Fruit fly (Drosophila melanogaster): Measurements from ENCODE around the gene Wdr81.
A peak's percentile ranks its signal among the peaks of the same experiment; 100 is the strongest.

The Wdr81 gene

DNA sequence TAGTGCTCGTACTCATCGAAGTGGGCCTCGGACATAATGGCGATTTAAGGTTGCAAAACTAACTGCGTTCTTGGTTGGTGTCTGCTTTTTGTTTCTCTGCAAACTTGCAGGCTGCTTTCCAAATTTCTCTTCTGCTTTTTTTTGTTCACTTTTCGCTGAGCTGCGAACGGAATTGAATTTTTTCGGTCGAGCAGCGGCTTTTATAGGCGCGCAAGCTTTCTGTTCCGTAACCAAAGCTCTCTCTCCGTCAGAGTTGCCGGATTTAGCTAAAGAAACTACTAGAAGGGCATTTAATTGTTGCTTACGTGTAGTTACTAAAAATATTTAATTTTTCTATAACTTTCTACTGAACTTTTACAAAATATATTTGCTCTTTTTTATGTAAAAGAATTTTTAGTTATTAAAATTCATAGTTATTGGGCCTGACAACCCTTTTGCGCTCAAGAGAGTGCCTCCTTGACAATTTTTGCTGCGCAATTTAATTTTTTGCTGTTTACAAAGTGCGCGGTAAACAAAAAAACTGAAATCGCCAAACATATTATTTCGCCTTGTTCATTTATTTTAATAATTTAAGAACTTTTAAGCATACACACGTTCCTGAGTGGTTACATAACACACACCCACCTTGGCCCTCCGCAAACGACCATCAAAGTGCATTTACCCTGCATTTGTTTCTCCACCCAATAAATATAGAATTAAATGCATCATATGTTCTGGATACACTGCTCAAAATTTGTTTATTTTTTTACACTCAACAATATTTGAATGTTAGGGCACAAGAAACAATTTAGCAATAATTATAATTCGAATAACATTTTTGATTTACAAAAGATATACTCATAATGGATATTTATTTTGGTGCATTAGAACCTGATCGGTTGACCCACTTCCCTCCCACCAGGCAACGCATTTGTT lies 25.4 kb upstream of the Wdr81 start, which contains the start of gene CG6770 (continued):
- TF ChIP-seq btn (GFP tag; optimal IDR thresholded peaks at IDR 0.05) (no peak), CG18262 (tag; optimal IDR thresholded peaks at IDR 0.05) (peak; percentile 68), CG11504 (tag; optimal IDR thresholded peaks at IDR 0.05) (peak; percentile 86), jumu (GFP tag; optimal IDR thresholded peaks at IDR 0.05) (no peak), CG6254 (GFP tag; optimal IDR thresholded peaks at IDR 0.05) (no peak), CG12236 (GFP tag; optimal IDR thresholded peaks at IDR 0.05) (no peak), mld (GFP tag; IDR thresholded peaks at IDR 0.05; ENCODE audit: partially characterized antibody) (0 out of 3 replicates have a peak, but pooled peaks have one; percentile 19), Hsf (GFP tag; optimal IDR thresholded peaks at IDR 0.05) (peak; percentile 73), Taf1 (GFP tag; IDR thresholded peaks at IDR 0.05) (peak; percentile 70), Optix (GFP tag; IDR thresholded peaks at IDR 0.05) (peak; percentile 62; the same call in 2 of the 3 replicates), Hmr (GFP tag; optimal IDR thresholded peaks at IDR 0.05) (peak; percentile 88), CG17359 (tag; optimal IDR thresholded peaks at IDR 0.05) (peak; percentile 79), onecut (GFP tag; IDR thresholded peaks at IDR 0.05) (peak; percentile 70), Oli (tag; optimal IDR thresholded peaks at IDR 0.05) (peak; percentile 77), CG12104 (GFP tag; optimal IDR thresholded peaks at IDR 0.05) (peak; percentile 85), Ets97D (GFP tag; optimal IDR thresholded peaks at IDR 0.05) (peak; percentile 9), pzg (GFP tag; optimal IDR thresholded peaks at IDR 0.05) (no peak), emc (GFP tag; optimal IDR thresholded peaks at IDR 0.05) (peak; percentile 11), CG4424 (GFP tag; optimal IDR thresholded peaks at IDR 0.05) (peak; percentile 19), CG31388 (GFP tag; optimal IDR thresholded peaks at IDR 0.05) (peak; percentile 14), CG43689 (GFP tag; IDR thresholded peaks at IDR 0.05) (no peak; the same call in 1 of the 2 replicates), CG1792 (GFP tag; optimal IDR thresholded peaks at IDR 0.05) (peak; percentile 4), Sox102F (GFP tag; optimal IDR thresholded peaks at IDR 0.05) (peak; percentile 79), CG9797 (GFP tag; optimal IDR thresholded peaks at IDR 0.05) (no peak), inv (GFP tag; IDR thresholded peaks at IDR 0.05; ENCODE audit: partially characterized antibody) (no peak), Eip74EF (GFP tag; optimal IDR thresholded peaks at IDR 0.05) (peak in 1 of 2 experiments; percentile 74), gce (GFP tag; IDR thresholded peaks at IDR 0.05) (peak; percentile 71), Xrp1 (GFP tag; IDR thresholded peaks at IDR 0.05) (peak; percentile 78), CG15514 (GFP tag; optimal IDR thresholded peaks at IDR 0.05) (peak; percentile 87), Oaz (GFP tag; IDR thresholded peaks at IDR 0.05) (peak; percentile 74), CG7357 (GFP tag; IDR thresholded peaks at IDR 0.05) (peak; percentile 42; the same call in 1 of the 3 replicates), CG6175 (GFP tag; IDR thresholded peaks at IDR 0.05) (0 out of 3 replicates have a peak, but pooled peaks have one; percentile 38), Hmx (GFP tag; optimal IDR thresholded peaks at IDR 0.05) (peak; percentile 2), CG10462 (GFP tag; optimal IDR thresholded peaks at IDR 0.05) (peak; percentile 14), CG2889 (GFP tag; IDR thresholded peaks at IDR 0.05) (peak; percentile 70), CG1647 (GFP tag; optimal IDR thresholded peaks at IDR 0.05) (peak; percentile 57), Dip2 (GFP tag; IDR thresholded peaks at IDR 0.05) (no peak), CG4707 (GFP tag; optimal IDR thresholded peaks at IDR 0.05) (peak; percentile 29), gt (GFP tag; IDR thresholded peaks at IDR 0.05) (peak; percentile 48; the same call in 1 of the 2 replicates), CG14710 (tag; optimal IDR thresholded peaks at IDR 0.05) (peak; percentile 36), ssp (GFP tag; IDR thresholded peaks at IDR 0.05) (peak; percentile 68; the same call in 1 of the 2 replicates), CG4328 (GFP tag; optimal IDR thresholded peaks at IDR 0.05) (peak; percentile 77), Gsc (GFP tag; IDR thresholded peaks at IDR 0.05) (no peak), tx (GFP tag; optimal IDR thresholded peaks at IDR 0.05) (no peak), rib (GFP tag; IDR thresholded peaks at IDR 0.05) (peak; percentile 78; the same call in 1 of the 2 replicates), Sox100B (GFP tag; optimal IDR thresholded peaks at IDR 0.05) (peak; percentile 84), CG13775 (GFP tag; optimal IDR thresholded peaks at IDR 0.05) (peak; percentile 59), CG4617 (GFP tag; optimal IDR thresholded peaks at IDR 0.05; ENCODE audit: borderline replicate concordance) (peak; percentile 8)
